Fruit fly (Drosophila melanogaster): ENCODE measurements around the gene CG10646.

dm6 chr3L:12461953-12462352, 41.7 kb downstream of the CG10646 start:
- TF ChIP-seq CG13287 (GFP tag; IDR thresholded peaks at IDR 0.05; ENCODE audit: partially characterized antibody) (no peak), CG10979 (tag; optimal IDR thresholded peaks at IDR 0.05) (no peak), odd (GFP tag; optimal IDR thresholded peaks at IDR 0.05) (no peak), h (optimal IDR thresholded peaks at IDR 0.05) (no peak), kah (GFP tag; optimal IDR thresholded peaks at IDR 0.05) (no peak), CG16779 (GFP tag; IDR thresholded peaks at IDR 0.05) (no peak), Hr78 (GFP tag; optimal IDR thresholded peaks at IDR 0.05) (no peak), CG6813 (GFP tag; optimal IDR thresholded peaks at IDR 0.05) (no peak), CG10431 (GFP tag; optimal IDR thresholded peaks at IDR 0.05) (no peak), CG12155 (GFP tag; optimal IDR thresholded peaks at IDR 0.05) (no peak), z (GFP tag; IDR thresholded peaks at IDR 0.05) (no peak), lbe (GFP tag; optimal IDR thresholded peaks at IDR 0.05) (no peak)
